Fruit fly (Drosophila melanogaster) whole organism, embryonic: ENCODE data around the gene CG6470.
A peak's percentile ranks its signal among the peaks of the same experiment; 100 is the strongest.

Experiments
- Bteb2 ChIP-seq: fragments of 200-800 bp; sonication (Bioruptor generic); optimal IDR thresholded peaks from 2 replicates; lab custom pipeline; 2016; ENCODE audit warnings: missing biosample characterization, missing genetic modification characterization
- CG10209 ChIP-seq: fragments of 200-800 bp; sonication (Bioruptor generic); optimal IDR thresholded peaks from 3 replicates; lab custom pipeline; 2017; ENCODE audit warnings: missing biosample characterization, mild to moderate bottlenecking, missing genetic modification characterization, missing genetic modification reagents
- CG10543 ChIP-seq: fragments of 200-800 bp; sonication (Bioruptor generic); optimal IDR thresholded peaks from 3 replicates; lab custom pipeline; 2017; ENCODE audit warnings: missing biosample characterization, mild to moderate bottlenecking, missing genetic modification characterization, moderate library complexity
- CG11560 ChIP-seq: fragments of 200-800 bp; sonication (Bioruptor generic); IDR thresholded peaks from 3 replicates; pipeline ENCODE4 v1.3.6; 2022; ENCODE audit warnings: missing biosample characterization, missing genetic modification characterization
- CG12104 ChIP-seq: fragments of 200-800 bp; sonication (Bioruptor generic); optimal IDR thresholded peaks from 3 replicates; lab custom pipeline; 2016; ENCODE audit warnings: missing biosample characterization, missing genetic modification characterization
- CG12744 ChIP-seq: fragments of 200-800 bp; sonication (Bioruptor generic); optimal IDR thresholded peaks from 2 replicates; lab custom pipeline; 2016; ENCODE audit warnings: missing biosample characterization, missing genetic modification characterization
- CG12769 ChIP-seq: fragments of 200-800 bp; sonication (Bioruptor generic); optimal IDR thresholded peaks from 2 replicates; lab custom pipeline; 2019; ENCODE audit warnings: missing biosample characterization, mild to moderate bottlenecking, missing genetic modification characterization, moderate library complexity
- CG15696 ChIP-seq: fragments of 200-800 bp; sonication (Bioruptor generic); optimal IDR thresholded peaks from 2 replicates; lab custom pipeline; 2019; ENCODE audit warnings: missing biosample characterization, mild to moderate bottlenecking, missing genetic modification characterization, moderate library complexity
- CG16779 ChIP-seq: fragments of 200-800 bp; sonication (Bioruptor generic); IDR thresholded peaks from 2 replicates; pipeline ENCODE4 v1.3.6; 2022; ENCODE audit warnings: missing biosample characterization, missing genetic modification characterization
- CG18011 ChIP-seq: fragments of 200-800 bp; sonication (Bioruptor generic); optimal IDR thresholded peaks from 2 replicates; lab custom pipeline; 2017; ENCODE audit warnings: missing biosample characterization, missing genetic modification characterization, mild to moderate bottlenecking, moderate library complexity, missing genotype
- CG18262 ChIP-seq: fragments of 200-800 bp; optimal IDR thresholded peaks from 3 replicates; lab custom pipeline; 2019; ENCODE audit warnings: missing biosample characterization, mild to moderate bottlenecking, missing genetic modification characterization, moderate library complexity
- CG1832 ChIP-seq: fragments of 200-800 bp; sonication (Bioruptor generic); optimal IDR thresholded peaks from 2 replicates; lab custom pipeline; 2017; ENCODE audit warnings: missing biosample characterization, mild to moderate bottlenecking, missing genetic modification characterization, inconsistent platforms
- CG2129 ChIP-seq: fragments of 200-800 bp; sonication (Bioruptor generic); IDR thresholded peaks from 2 replicates; pipeline ENCODE4 v1.3.6; 2022; ENCODE audit warnings: missing biosample characterization, missing genetic modification characterization; ENCODE audit not compliant: partially characterized antibody
- CG33213 ChIP-seq: fragments of 200-800 bp; sonication (Bioruptor generic); optimal IDR thresholded peaks from 3 replicates; lab custom pipeline; 2016; ENCODE audit warnings: missing biosample characterization, missing genetic modification characterization
- CG4360 ChIP-seq: fragments of 200-800 bp; sonication (Bioruptor generic); IDR thresholded peaks from 2 replicates; pipeline ENCODE4 v1.3.6; 2022; ENCODE audit warnings: missing biosample characterization, missing genetic modification characterization
- CG43689 ChIP-seq: fragments of 200-800 bp; sonication (Bioruptor generic); IDR thresholded peaks from 2 replicates; pipeline ENCODE4 v1.3.6; 2022; ENCODE audit warnings: missing biosample characterization, missing genetic modification characterization
- CG4854 ChIP-seq: fragments of 200-800 bp; sonication (Bioruptor generic); optimal IDR thresholded peaks from 2 replicates; lab custom pipeline; 2016; ENCODE audit warnings: missing biosample characterization, missing genetic modification characterization, inconsistent platforms
- CG5953 ChIP-seq: fragments of 200-800 bp; sonication (Bioruptor generic); IDR thresholded peaks from 2 replicates; pipeline ENCODE4 v1.3.6; 2022; ENCODE audit warnings: missing biosample characterization, missing genetic modification characterization
- CG6813 ChIP-seq: fragments of 200-800 bp; sonication (Bioruptor generic); optimal IDR thresholded peaks from 2 replicates; lab custom pipeline; 2017; ENCODE audit warnings: missing biosample characterization, missing genetic modification characterization, mild to moderate bottlenecking, moderate library complexity, missing genetic modification reagents
- CG7928 ChIP-seq: fragments of 200-800 bp; sonication (Bioruptor generic); optimal IDR thresholded peaks from 2 replicates; lab custom pipeline; 2017; ENCODE audit warnings: missing biosample characterization, mild to moderate bottlenecking, missing genetic modification characterization
- CG8290 ChIP-seq, 3 experiments: fragments of 200-800 bp; sonication (Bioruptor generic); optimal IDR thresholded peaks; 2 replicates each; lab custom pipeline; 2016 to 2019; ENCODE audit warnings: missing biosample characterization in 3 of 3, missing genetic modification characterization in 3 of 3, mild to moderate bottlenecking in 2 of 3, moderate library complexity in 1 of 3
- CG8388 ChIP-seq: fragments of 200-800 bp; sonication (Bioruptor generic); optimal IDR thresholded peaks from 2 replicates; lab custom pipeline; 2019; ENCODE audit warnings: missing biosample characterization, mild to moderate bottlenecking, missing genetic modification characterization, moderate library complexity
- CG8924 ChIP-seq: fragments of 200-800 bp; optimal IDR thresholded peaks from 3 replicates; lab custom pipeline; 2019; ENCODE audit warnings: missing biosample characterization, mild to moderate bottlenecking, missing genetic modification characterization, moderate library complexity
- CG9876 ChIP-seq: fragments of 200-800 bp; sonication (Bioruptor generic); optimal IDR thresholded peaks from 2 replicates; lab custom pipeline; 2016; ENCODE audit warnings: missing biosample characterization, missing genetic modification characterization
- Dip3 ChIP-seq: fragments of 200-800 bp; sonication (Bioruptor generic); optimal IDR thresholded peaks from 3 replicates; lab custom pipeline; 2016; ENCODE audit warnings: missing biosample characterization, missing genetic modification characterization
- Dp ChIP-seq: fragments of 200-800 bp; sonication (Bioruptor generic); optimal IDR thresholded peaks from 2 replicates; lab custom pipeline; 2018; ENCODE audit warnings: missing biosample characterization, mild to moderate bottlenecking, missing genetic modification characterization, moderate library complexity
- Eip74EF ChIP-seq, 2 experiments: fragments of 200-800 bp in 1 of 2; fragments of >200 bp in 1 of 2; sonication (Bioruptor generic) in 1 of 2; optimal IDR thresholded peaks; 2 replicates each; lab custom pipeline; 2017 to 2019; ENCODE audit warnings: missing biosample characterization in 2 of 2, missing genetic modification characterization in 2 of 2, mild to moderate bottlenecking in 1 of 2, moderate library complexity in 1 of 2
- Ets65A ChIP-seq: fragments of 200-800 bp; sonication (Bioruptor generic); peaks from one replicate; lab custom pipeline; 2016; ENCODE audit warnings: missing biosample characterization, missing genetic modification characterization
- HLH4C ChIP-seq: fragments of 200-800 bp; sonication (Bioruptor generic); IDR thresholded peaks from 3 replicates; pipeline ENCODE4 v1.3.6; 2022; ENCODE audit warnings: missing biosample characterization, missing genetic modification characterization; ENCODE audit not compliant: partially characterized antibody
- Hey ChIP-seq: fragments of 200-800 bp; sonication (Bioruptor generic); optimal IDR thresholded peaks from 3 replicates; lab custom pipeline; 2018; ENCODE audit warnings: missing biosample characterization, mild to moderate bottlenecking, missing genetic modification characterization
- Mad ChIP-seq: fragments of 200-800 bp; sonication (Bioruptor generic); optimal IDR thresholded peaks from 2 replicates; lab custom pipeline; 2016; ENCODE audit warnings: missing biosample characterization, missing genetic modification characterization
- NC2β ChIP-seq: fragments of 200-800 bp; sonication (Bioruptor generic); optimal IDR thresholded peaks from 2 replicates; lab custom pipeline; 2016; ENCODE audit warnings: missing biosample characterization, missing genetic modification characterization
- NK7.1 ChIP-seq: fragments of 200-800 bp; sonication (Bioruptor generic); optimal IDR thresholded peaks from 3 replicates; lab custom pipeline; 2016; ENCODE audit warnings: missing biosample characterization, missing genetic modification characterization
- Tbp ChIP-seq: fragments of >200 bp; optimal IDR thresholded peaks from 2 replicates; lab custom pipeline; 2018; ENCODE audit warnings: missing biosample characterization, missing genetic modification characterization
- Xrp1 ChIP-seq: fragments of 200-800 bp; sonication (Bioruptor generic); IDR thresholded peaks from 2 replicates; pipeline ENCODE4 v1.3.6; 2022; ENCODE audit warnings: missing biosample characterization, missing genetic modification characterization
- az2 ChIP-seq: fragments of 200-800 bp; sonication (Bioruptor generic); optimal IDR thresholded peaks from 3 replicates; lab custom pipeline; 2016; ENCODE audit warnings: missing biosample characterization, missing genetic modification characterization
- bbx ChIP-seq: fragments of 200-800 bp; sonication (Bioruptor generic); IDR thresholded peaks from 2 replicates; pipeline ENCODE4 v1.3.6; 2022; ENCODE audit warnings: missing biosample characterization, missing genetic modification characterization; ENCODE audit not compliant: partially characterized antibody
- dmrt99B ChIP-seq: fragments of 200-800 bp; sonication (Bioruptor generic); optimal IDR thresholded peaks from 2 replicates; lab custom pipeline; 2018; ENCODE audit warnings: missing biosample characterization, mild to moderate bottlenecking, missing genetic modification characterization, moderate library complexity
- grn ChIP-seq: fragments of 200-800 bp; sonication (Bioruptor generic); optimal IDR thresholded peaks from 3 replicates; lab custom pipeline; 2017; ENCODE audit warnings: missing biosample characterization, missing genetic modification characterization
- gro ChIP-seq: fragments of 200-800 bp; sonication (Bioruptor generic); optimal IDR thresholded peaks from 2 replicates; lab custom pipeline; 2016; ENCODE audit warnings: missing biosample characterization, missing genetic modification characterization
- hth ChIP-seq: fragments of >200 bp; optimal IDR thresholded peaks from 2 replicates; lab custom pipeline; 2017; ENCODE audit warnings: inconsistent platforms
- nerfin-1 ChIP-seq: fragments of 200-800 bp; sonication (Bioruptor generic); optimal IDR thresholded peaks from 3 replicates; lab custom pipeline; 2019; ENCODE audit warnings: missing biosample characterization, mild to moderate bottlenecking, missing genetic modification characterization, moderate library complexity
- psq ChIP-seq: fragments of 200-800 bp; sonication (Bioruptor generic); optimal IDR thresholded peaks from 2 replicates; lab custom pipeline; 2017; ENCODE audit warnings: missing biosample characterization, missing genetic modification characterization
- schlank ChIP-seq: fragments of 200-800 bp; sonication (Bioruptor generic); optimal IDR thresholded peaks from 2 replicates; lab custom pipeline; 2018; ENCODE audit warnings: missing biosample characterization, mild to moderate bottlenecking, missing genetic modification characterization
- stc ChIP-seq: fragments of 200-800 bp; sonication (Bioruptor generic); IDR thresholded peaks from 2 replicates; pipeline ENCODE4 v1.3.6; 2022; ENCODE audit warnings: missing biosample characterization, missing genetic modification characterization
- stwl ChIP-seq: fragments of 200-800 bp; sonication (Bioruptor generic); optimal IDR thresholded peaks from 3 replicates; lab custom pipeline; 2018; ENCODE audit warnings: missing biosample characterization, mild to moderate bottlenecking, missing genetic modification characterization, moderate library complexity
- tap ChIP-seq: fragments of 200-800 bp; optimal IDR thresholded peaks from 3 replicates; lab custom pipeline; 2019; ENCODE audit warnings: missing biosample characterization, mild to moderate bottlenecking, missing genetic modification characterization, moderate library complexity
- tll ChIP-seq, 2 experiments: fragments of 200-800 bp in 1 of 2; fragments of >200 bp in 1 of 2; sonication (Bioruptor generic) in 1 of 2; optimal IDR thresholded peaks; 2 replicates each; lab custom pipeline; 2017 to 2019; ENCODE audit warnings: missing biosample characterization in 2 of 2, missing genetic modification characterization in 2 of 2, mild to moderate bottlenecking in 1 of 2, moderate library complexity in 1 of 2
- trem ChIP-seq: fragments of 200-800 bp; optimal IDR thresholded peaks from 3 replicates; lab custom pipeline; 2019; ENCODE audit warnings: missing biosample characterization, mild to moderate bottlenecking, missing genetic modification characterization, moderate library complexity
- wor ChIP-seq: fragments of 200-800 bp; sonication (Bioruptor generic); IDR thresholded peaks from 2 replicates; pipeline ENCODE4 v1.3.6; 2022; ENCODE audit warnings: missing biosample characterization, missing genetic modification characterization

CG6470 gene

dm6 chrX:18546785-18547184 lies 32.1 kb upstream of the CG6470 start (continued):
- peak; percentile 39; the same call in 1 of the 2 replicates for TF ChIP-seq CG43689 (GFP tag; lab: Robert Waterston, UW)
- peak; percentile 84 for TF ChIP-seq stc
- peak; percentile 51 for TF ChIP-seq CG7928
- peak; percentile 58 for TF ChIP-seq CG12744 (GFP tag; lab: Kevin White, UChicago)
- peak; percentile 52 for TF ChIP-seq wor (GFP tag; lab: Robert Waterston, UW)
- peak; percentile 46 for TF ChIP-seq CG4854 (GFP tag; lab: Kevin White, UChicago)
- no peak for TF ChIP-seq bbx
- TF ChIP-seq Bteb2 (GFP tag; lab: Kevin White, UChicago) = peak; percentile 72
- TF ChIP-seq CG4360 (GFP tag; lab: Robert Waterston, UW) = 0 out of 2 replicates have a peak, but pooled peaks have one; percentile 17
- TF ChIP-seq CG6813 (GFP tag; lab: Kevin White, UChicago) = peak; percentile 57
- TF ChIP-seq CG18011 (GFP tag; lab: Kevin White, UChicago) = peak; percentile 44
- TF ChIP-seq Xrp1 = peak; percentile 85
- TF ChIP-seq gro = peak; percentile 76
- peak; percentile 36 for TF ChIP-seq CG9876 (GFP tag; lab: Kevin White, UChicago)
- TF ChIP-seq CG5953 = peak; percentile 81
- TF ChIP-seq Hey (tag; lab: Kevin White, UChicago) = no peak
- TF ChIP-seq tll (GFP tag; optimal IDR thresholded peaks at IDR 0.05; lab: Kevin White, UChicago) = no peak
- TF ChIP-seq CG2129 = no peak
- peak; percentile 46 for TF ChIP-seq NK7.1 (GFP tag; lab: Kevin White, UChicago)
- TF ChIP-seq psq (GFP tag; lab: Kevin White, UChicago) = no peak
- TF ChIP-seq hth (lab: Kevin White, UChicago) = no peak
- TF ChIP-seq CG15696 = peak; percentile 60
- TF ChIP-seq HLH4C (GFP tag; lab: Robert Waterston, UW) = no peak
- peak; percentile 52 for TF ChIP-seq nerfin-1 (tag; lab: Kevin White, UChicago)
- TF ChIP-seq tap (tag; lab: Kevin White, UChicago) = peak; percentile 73
- no peak for TF ChIP-seq Dp (GFP tag; lab: Kevin White, UChicago)
- TF ChIP-seq stwl (tag; lab: Kevin White, UChicago) = no peak
- peak; percentile 96 for TF ChIP-seq Ets65A (GFP tag; lab: Kevin White, UChicago)
- TF ChIP-seq NC2β = peak; percentile 42
- peak; percentile 75 for TF ChIP-seq Dip3 (GFP tag; lab: Kevin White, UChicago)
- peak; percentile 62 for TF ChIP-seq CG33213 (GFP tag; lab: Kevin White, UChicago)
- TF ChIP-seq CG12104 (GFP tag; lab: Kevin White, UChicago) = peak; percentile 53
- peak; percentile 54; the same call in 1 of the 2 replicates for TF ChIP-seq CG16779
- peak; percentile 53 for TF ChIP-seq CG10209
- TF ChIP-seq az2 (GFP tag; lab: Kevin White, UChicago) = peak; percentile 68
- TF ChIP-seq schlank (tag; lab: Kevin White, UChicago) = peak; percentile 60
- peak; percentile 72 for TF ChIP-seq CG18262 (tag; lab: Kevin White, UChicago)
- TF ChIP-seq CG12769 (tag; lab: Kevin White, UChicago) = peak; percentile 87
- TF ChIP-seq CG8290 (GFP tag; optimal IDR thresholded peaks at IDR 0.05; lab: Kevin White, UChicago) = no peak
- peak in 1 of 2 experiments; percentile 90 for TF ChIP-seq CG8290 (tag; optimal IDR thresholded peaks at IDR 0.05; lab: Kevin White, UChicago)
- TF ChIP-seq CG10543 (GFP tag; lab: Kevin White, UChicago) = peak; percentile 64
- peak; percentile 47 for TF ChIP-seq CG8388 (GFP tag; lab: Kevin White, UChicago)
- TF ChIP-seq CG8924 (tag; lab: Kevin White, UChicago) = peak; percentile 74
- no peak for TF ChIP-seq Tbp (GFP tag; lab: Kevin White, UChicago)
- TF ChIP-seq Mad (GFP tag; lab: Kevin White, UChicago) = peak; percentile 59
- no peak for TF ChIP-seq trem (tag; lab: Kevin White, UChicago)
- TF ChIP-seq CG1832 = no peak
- TF ChIP-seq CG11560 (tag; lab: Robert Waterston, UW) = peak; percentile 77; the same call in 2 of the 3 replicates
- TF ChIP-seq dmrt99B = peak; percentile 85
- peak in 1 of 2 experiments; percentile 54 for TF ChIP-seq Eip74EF (GFP tag; optimal IDR thresholded peaks at IDR 0.05; lab: Kevin White, UChicago)
- no peak for TF ChIP-seq grn
